Fruit fly (Drosophila melanogaster): ENCODE results near the gene cic.

The cic gene

dm6 chr3R:20332688-20333087, 80.1 kb downstream of the cic start:
- TF ChIP-seq CG3919 (GFP tag; optimal IDR thresholded peaks at IDR 0.05), result no peak
- no peak for TF ChIP-seq Eip93F (GFP tag; optimal IDR thresholded peaks at IDR 0.05)
- TF ChIP-seq CG6808 (GFP tag; optimal IDR thresholded peaks at IDR 0.05), result no peak
- TF ChIP-seq CG8119 (GFP tag; IDR thresholded peaks at IDR 0.05), result no peak
- no peak for TF ChIP-seq cyc (GFP tag; optimal IDR thresholded peaks at IDR 0.05)
- TF ChIP-seq CG6163 (GFP tag; IDR thresholded peaks at IDR 0.05), result no peak
- TF ChIP-seq dac (GFP tag; optimal IDR thresholded peaks at IDR 0.05), result no peak
- no peak for TF ChIP-seq CG8632 (GFP tag; optimal IDR thresholded peaks at IDR 0.05)
- no peak for TF ChIP-seq CG11762 (GFP tag; optimal IDR thresholded peaks at IDR 0.05; ENCODE audit: insufficient read depth)

- TF ChIP-seq CG31627 (GFP tag; optimal IDR thresholded peaks at IDR 0.05) (no peak), CG7368 (GFP tag; optimal IDR thresholded peaks at IDR 0.05) (no peak), ss (GFP tag; optimal IDR thresholded peaks at IDR 0.05) (no peak), CG6808 (GFP tag; optimal IDR thresholded peaks at IDR 0.05) (no peak), CG11762 (GFP tag; optimal IDR thresholded peaks at IDR 0.05; ENCODE audit: insufficient read depth) (no peak), Sox102F (GFP tag; optimal IDR thresholded peaks at IDR 0.05) (no peak), Hr4 (GFP tag; optimal IDR thresholded peaks at IDR 0.05) (no peak), CG10631 (GFP tag; optimal IDR thresholded peaks at IDR 0.05) (no peak), esn (GFP tag; optimal IDR thresholded peaks at IDR 0.05) (no peak), Eip93F (GFP tag; optimal IDR thresholded peaks at IDR 0.05) (no peak), CG1621 (tag; optimal IDR thresholded peaks at IDR 0.05) (no peak), CG6163 (GFP tag; IDR thresholded peaks at IDR 0.05) (no peak), CG34406 (GFP tag; optimal IDR thresholded peaks at IDR 0.05) (no peak), Sox14 (GFP tag; optimal IDR thresholded peaks at IDR 0.05) (no peak), cyc (GFP tag; optimal IDR thresholded peaks at IDR 0.05) (no peak), dac (GFP tag; optimal IDR thresholded peaks at IDR 0.05) (no peak), Sox15 (GFP tag; optimal IDR thresholded peaks at IDR 0.05) (no peak), net (GFP tag; optimal IDR thresholded peaks at IDR 0.05) (no peak), acj6 (GFP tag; optimal IDR thresholded peaks at IDR 0.05) (no peak), pdm3 (GFP tag; optimal IDR thresholded peaks at IDR 0.05) (no peak)
These were observed 86.1 kb downstream of the cic start, which contains the start of gene Ir92a for dm6 chr3R:20338673-20339072. TSS of gene Ir92a (plus strand) at chr3R:20338973.

dm6 chr3R:20346903-20347302, 94.3 kb downstream of the cic start:
- no peak for TF ChIP-seq CG16779 (tag; optimal IDR thresholded peaks at IDR 0.05)
- no peak for TF ChIP-seq Gug (GFP tag; IDR thresholded peaks at IDR 0.05)
- TF ChIP-seq svp (GFP tag), result peak; percentile 36
- no peak for TF ChIP-seq fd59A (GFP tag; optimal IDR thresholded peaks at IDR 0.05)

- TF ChIP-seq CG7368 (GFP tag; optimal IDR thresholded peaks at IDR 0.05) (no peak), Ets21C (GFP tag; optimal IDR thresholded peaks at IDR 0.05) (no peak), cyc (GFP tag; optimal IDR thresholded peaks at IDR 0.05) (no peak), Eip78C (GFP tag) (no peak), CG11902 (GFP tag; optimal IDR thresholded peaks at IDR 0.05) (no peak), vri (GFP tag; optimal IDR thresholded peaks at IDR 0.05) (no peak), CG15336 (GFP tag; IDR thresholded peaks at IDR 0.05) (no peak), CG1621 (tag; optimal IDR thresholded peaks at IDR 0.05) (no peak), CG4318 (GFP tag; optimal IDR thresholded peaks at IDR 0.05) (no peak), CG6854 (GFP tag; optimal IDR thresholded peaks at IDR 0.05) (no peak), Met (GFP tag; optimal IDR thresholded peaks at IDR 0.05) (no peak), Eip75B (GFP tag; optimal IDR thresholded peaks at IDR 0.05) (no peak), CG9139 (GFP tag; optimal IDR thresholded peaks at IDR 0.05) (no peak), svp (GFP tag) (no peak), CG10631 (GFP tag; optimal IDR thresholded peaks at IDR 0.05) (no peak), Hr38 (GFP tag; optimal IDR thresholded peaks at IDR 0.05) (no peak), OdsH (GFP tag; optimal IDR thresholded peaks at IDR 0.05) (no peak), ss (GFP tag; optimal IDR thresholded peaks at IDR 0.05) (no peak), salr (GFP tag; optimal IDR thresholded peaks at IDR 0.05) (no peak), CG3919 (GFP tag; optimal IDR thresholded peaks at IDR 0.05) (no peak)
These were observed 97.7 kb downstream of the cic start for dm6 chr3R:20350278-20350677.
